Worm (Caenorhabditis elegans) whole organism, L3 larva: ENCODE data around the gene tif-1A.

ENCODE experiments used
- aly-2 ChIP-seq: fragments of 150-350 bp; optimal IDR thresholded peaks from 2 replicates; lab custom pipeline; 2014; ENCODE audit warnings: missing biosample characterization, missing genetic modification characterization
- ceh-9 ChIP-seq: sonication (generic microtip); optimal IDR thresholded peaks from 2 replicates; lab custom pipeline; 2018; ENCODE audit warnings: missing biosample characterization, missing genetic modification characterization
- nhr-23 ChIP-seq: fragments of 150-350 bp; optimal IDR thresholded peaks from 2 replicates; lab custom pipeline; 2014; ENCODE audit warnings: missing biosample characterization, missing genetic modification reagents, missing genetic modification characterization
- nhr-237 ChIP-seq: fragments of 150-350 bp; optimal IDR thresholded peaks from 2 replicates; lab custom pipeline; 2014; ENCODE audit warnings: missing biosample characterization, missing genetic modification characterization
- nhr-43 ChIP-seq: sonication (generic microtip); optimal IDR thresholded peaks from 2 replicates; lab custom pipeline; 2016; ENCODE audit warnings: mild to moderate bottlenecking, missing genetic modification characterization, missing compliant biosample characterization; ENCODE audit not compliant: poor library complexity, severe bottlenecking
- nhr-77 ChIP-seq: fragments of 150-350 bp; optimal IDR thresholded peaks from 2 replicates; lab custom pipeline; 2014; ENCODE audit warnings: missing biosample characterization, missing genetic modification characterization
- sea-2 ChIP-seq: fragments of 150-350 bp; sonication (generic microtip); optimal IDR thresholded peaks from 4 replicates; lab custom pipeline; 2014; ENCODE audit warnings: missing biosample characterization, missing genetic modification reagents, missing genetic modification characterization
- skn-1 ChIP-seq: fragments of 150-350 bp; optimal IDR thresholded peaks from 2 replicates; lab custom pipeline; 2014; ENCODE audit warnings: missing biosample characterization, missing genetic modification characterization
- tbx-2 ChIP-seq: sonication (generic microtip); optimal IDR thresholded peaks from 2 replicates; lab custom pipeline; 2016; ENCODE audit warnings: mild to moderate bottlenecking, missing genetic modification characterization, missing compliant biosample characterization
- unc-62 ChIP-seq: fragments of 150-350 bp; sonication (generic microtip); optimal IDR thresholded peaks from 4 replicates; lab custom pipeline; 2014; ENCODE audit warnings: missing biosample characterization, missing genetic modification reagents, missing genetic modification characterization
- ztf-11 ChIP-seq: fragments of 150-350 bp; optimal IDR thresholded peaks from 2 replicates; lab custom pipeline; 2014; ENCODE audit warnings: missing biosample characterization, missing genetic modification characterization
- ztf-4 ChIP-seq: fragments of 150-350 bp; optimal IDR thresholded peaks from 2 replicates; lab custom pipeline; 2014; ENCODE audit warnings: missing biosample characterization, missing genetic modification characterization

DNA sequence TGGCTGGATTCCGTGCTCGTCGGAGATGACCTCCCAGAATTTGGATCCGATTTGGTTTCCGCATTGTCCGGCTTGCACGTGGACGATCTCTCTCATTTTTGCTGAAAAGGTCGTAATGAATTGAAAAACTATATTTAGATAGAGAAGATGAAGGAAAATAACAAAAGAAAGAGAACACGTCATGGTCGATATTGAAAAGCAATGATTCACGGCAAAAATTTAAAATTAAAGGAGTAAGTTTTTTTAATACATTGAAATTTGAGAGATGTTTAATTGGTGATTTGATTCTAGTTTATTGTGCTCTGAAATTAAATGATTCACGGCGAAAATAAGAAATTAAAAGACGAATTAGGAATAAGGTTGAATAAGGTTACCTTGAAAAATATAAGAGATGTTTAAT lies 13.6 kb upstream of the tif-1A start, which contains the start of gene tbb-2:
- TF ChIP-seq tbx-2 (tag; lab: Kevin White, UChicago) (no peak), ztf-4 (tag; lab: Kevin White, UChicago) (no peak), unc-62 (GFP tag; lab: Kevin White, UChicago) (no peak), sea-2 (GFP tag; lab: Kevin White, UChicago) (no peak), nhr-77 (tag; lab: Kevin White, UChicago) (no peak), nhr-237 (tag; lab: Kevin White, UChicago) (no peak), skn-1 (no peak), ztf-11 (tag; lab: Kevin White, UChicago) (no peak), aly-2 (no peak), ceh-9 (tag; lab: Kevin White, UChicago) (no peak), nhr-23 (tag; lab: Kevin White, UChicago) (no peak), nhr-43 (tag; lab: Kevin White, UChicago) (no peak)
